Worm (Caenorhabditis elegans): Measurements from ENCODE around the gene irld-57.

ce11 chrV:15711898-15712297 is 14.6 kb downstream of the irld-57 start, which contains the start of gene str-101:
- no peak for TF ChIP-seq ztf-23 (GFP tag; IDR thresholded peaks at IDR 0.05)
- no peak for TF ChIP-seq T22C8.4 (GFP tag; IDR thresholded peaks at IDR 0.05)
- TF ChIP-seq ztf-29 (GFP tag; IDR thresholded peaks at IDR 0.05) = no peak
- TF ChIP-seq med-1 (GFP tag; optimal IDR thresholded peaks at IDR 0.05; ENCODE audit: insufficient read depth) = no peak
- TF ChIP-seq cog-1 (tag; optimal IDR thresholded peaks at IDR 0.05) = no peak
- TF ChIP-seq flt-1 (GFP tag; IDR thresholded peaks at IDR 0.05) = no peak
- no peak for TF ChIP-seq ref-1 (GFP tag; conservative IDR thresholded peaks at IDR 0.05)
- no peak for TF ChIP-seq tab-1 (GFP tag; IDR thresholded peaks at IDR 0.05)
